Worm (Caenorhabditis elegans) whole organism, midembryonic: Measurements from ENCODE around the gene C08E8.3.

Experiments
- T22C8.4 ChIP-seq: fragments of 200-800 bp; sonication (Bioruptor generic); IDR thresholded peaks from 2 replicates; pipeline ENCODE4 v1.3.6; 2022; ENCODE audit warnings: missing genetic modification characterization, missing compliant biosample characterization
- cog-1 ChIP-seq: sonication (generic microtip); optimal IDR thresholded peaks from 2 replicates; lab custom pipeline; 2016; ENCODE audit warnings: missing genetic modification characterization, missing compliant biosample characterization
- flt-1 ChIP-seq: fragments of 200-800 bp; sonication (Bioruptor generic); IDR thresholded peaks from 2 replicates; pipeline ENCODE4 v1.3.6; 2022; ENCODE audit warnings: missing genetic modification characterization, missing compliant biosample characterization
- klf-2 ChIP-seq: fragments of 200-800 bp; sonication (Bioruptor generic); conservative IDR thresholded peaks from 2 replicates; pipeline ENCODE4 v1.3.6; 2022; ENCODE audit warnings: missing genetic modification reagents, missing genetic modification characterization, missing compliant biosample characterization
- med-1 ChIP-seq: sonication (generic microtip); optimal IDR thresholded peaks from 2 replicates; lab custom pipeline; 2017; ENCODE audit warnings: missing genetic modification characterization, mild to moderate bottlenecking, missing compliant biosample characterization, antibody characterized with exemption, missing genetic modification reagents; ENCODE audit not compliant: insufficient read depth
- ref-1 ChIP-seq: fragments of 200-800 bp; sonication (Bioruptor generic); conservative IDR thresholded peaks from 2 replicates; pipeline ENCODE4 v1.3.6; 2022; ENCODE audit warnings: missing genetic modification reagents, missing genetic modification characterization, missing compliant biosample characterization
- tab-1 ChIP-seq: fragments of 200-800 bp; sonication (Bioruptor generic); IDR thresholded peaks from 2 replicates; pipeline ENCODE4 v1.3.6; 2022; ENCODE audit warnings: missing genetic modification characterization, missing compliant biosample characterization
- ztf-23 ChIP-seq: fragments of 200-800 bp; sonication (Bioruptor generic); IDR thresholded peaks from 2 replicates; pipeline ENCODE4 v1.3.6; 2022; ENCODE audit warnings: missing genetic modification reagents, missing genetic modification characterization, missing compliant biosample characterization
- ztf-29 ChIP-seq: fragments of 200-800 bp; sonication (Bioruptor generic); IDR thresholded peaks from 2 replicates; pipeline ENCODE4 v1.3.6; 2022; ENCODE audit warnings: missing genetic modification reagents, missing genetic modification characterization, missing compliant biosample characterization

Gene C08E8.3

ce11 chrV:18350721-18351120, 792 bp downstream of the C08E8.3 start, which contains the start of gene C08E8.11:
TSS of gene C08E8.11 (plus strand) at chrV:18351021.
- no peak for TF ChIP-seq cog-1 (tag; lab: Kevin White, UChicago)
- no peak for TF ChIP-seq ref-1 (GFP tag; lab: Robert Waterston, UW)
- no peak for TF ChIP-seq T22C8.4 (GFP tag; lab: Robert Waterston, UW)
- no peak for TF ChIP-seq tab-1 (GFP tag; lab: Robert Waterston, UW)
- TF ChIP-seq klf-2 (GFP tag; lab: Robert Waterston, UW): no peak
- TF ChIP-seq ztf-23: no peak
- no peak for TF ChIP-seq flt-1
- TF ChIP-seq ztf-29 (GFP tag; lab: Robert Waterston, UW): no peak
- no peak for TF ChIP-seq med-1 (GFP tag; lab: Kevin White, UChicago)

DNA sequence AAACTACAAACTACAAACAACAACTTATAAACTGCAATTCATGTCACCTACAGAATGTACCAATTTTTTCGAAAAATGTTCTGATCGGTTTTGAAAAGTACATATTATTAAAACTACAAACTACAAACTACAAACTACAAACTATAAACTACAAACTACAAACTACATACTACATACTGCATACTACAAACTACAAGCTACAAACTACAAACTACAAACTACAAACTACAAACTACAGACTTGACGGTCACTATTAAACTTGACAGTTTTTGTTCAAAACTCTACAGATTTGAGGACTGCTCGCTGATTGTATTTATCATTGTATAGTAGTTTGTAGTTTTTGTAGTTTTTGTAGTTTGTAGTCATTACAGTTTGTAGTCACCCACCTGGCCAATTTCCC, 4.4 kb downstream of the C08E8.3 start:
- TF ChIP-seq med-1 (GFP tag; lab: Kevin White, UChicago): no peak

DNA sequence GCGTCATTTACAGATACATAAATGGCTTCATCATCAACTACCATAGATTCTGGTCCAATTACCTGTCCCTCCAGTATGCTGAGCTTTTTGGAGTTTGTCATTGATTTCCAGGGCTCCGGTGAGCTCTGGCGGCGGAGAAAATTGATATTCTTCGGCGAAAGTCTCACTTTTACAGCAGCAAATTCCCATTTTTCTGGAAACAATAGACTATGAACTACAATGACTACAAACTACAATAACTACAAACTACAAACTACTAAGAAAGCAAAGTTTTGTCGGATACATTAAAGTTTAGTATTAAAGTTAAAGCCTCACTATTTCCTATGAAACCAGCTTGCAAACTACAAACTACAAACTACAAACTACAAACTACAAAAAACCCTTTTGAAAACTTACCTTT, 5.8 kb downstream of the C08E8.3 start, which contains the start of gene C08E8.2:
C08E8.2 (minus strand) TSS at position 101 of the 400 bp plus-strand sequence.
- TF ChIP-seq ref-1 (GFP tag; lab: Robert Waterston, UW) (no peak), T22C8.4 (GFP tag; lab: Robert Waterston, UW) (no peak), klf-2 (GFP tag; lab: Robert Waterston, UW) (no peak), tab-1 (GFP tag; lab: Robert Waterston, UW) (no peak), flt-1 (no peak), med-1 (GFP tag; lab: Kevin White, UChicago) (no peak), ztf-23 (no peak), cog-1 (tag; lab: Kevin White, UChicago) (no peak), ztf-29 (GFP tag; lab: Robert Waterston, UW) (no peak)

ce11 chrV:18359888-18360287, 10.0 kb downstream of the C08E8.3 start, which contains the start of gene C08E8.5:
TSS of gene C08E8.5 (minus strand) at chrV:18359988.
- TF ChIP-seq med-1 (GFP tag; lab: Kevin White, UChicago): no peak
- TF ChIP-seq flt-1: no peak
- TF ChIP-seq cog-1 (tag; lab: Kevin White, UChicago): no peak
- no peak for TF ChIP-seq klf-2 (GFP tag; lab: Robert Waterston, UW)
- TF ChIP-seq ztf-23: no peak
- TF ChIP-seq ztf-29 (GFP tag; lab: Robert Waterston, UW): no peak
- no peak for TF ChIP-seq tab-1 (GFP tag; lab: Robert Waterston, UW)

DNA sequence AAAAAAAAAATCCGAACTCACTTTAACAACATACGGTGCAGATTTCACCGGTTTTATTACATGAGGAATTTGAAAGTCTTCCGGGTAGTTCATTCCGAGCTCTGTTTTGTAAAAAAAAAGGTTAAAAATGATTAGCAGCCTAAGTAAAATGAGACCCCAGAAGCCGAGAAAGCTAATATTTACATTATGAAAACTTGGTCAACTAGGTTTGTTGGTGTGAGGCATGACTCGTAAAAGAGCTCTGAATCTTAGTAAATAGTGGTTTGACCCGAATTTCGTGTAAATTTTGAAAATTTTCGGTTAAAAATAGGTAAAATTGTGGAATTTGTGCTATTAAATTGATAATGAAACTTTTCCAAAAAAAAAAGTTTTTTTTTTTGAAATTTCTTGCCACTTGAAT, 12.5 kb downstream of the C08E8.3 start, which contains the start of gene C08E8.1:
C08E8.1 (minus strand) TSS at position 101 of the 400 bp plus-strand sequence.
- TF ChIP-seq flt-1 (no peak), tab-1 (GFP tag; lab: Robert Waterston, UW) (no peak), med-1 (GFP tag; lab: Kevin White, UChicago) (no peak), ztf-29 (GFP tag; lab: Robert Waterston, UW) (no peak), ref-1 (GFP tag; lab: Robert Waterston, UW) (no peak), klf-2 (GFP tag; lab: Robert Waterston, UW) (no peak), ztf-23 (no peak), cog-1 (tag; lab: Kevin White, UChicago) (no peak), T22C8.4 (GFP tag; lab: Robert Waterston, UW) (no peak)

DNA sequence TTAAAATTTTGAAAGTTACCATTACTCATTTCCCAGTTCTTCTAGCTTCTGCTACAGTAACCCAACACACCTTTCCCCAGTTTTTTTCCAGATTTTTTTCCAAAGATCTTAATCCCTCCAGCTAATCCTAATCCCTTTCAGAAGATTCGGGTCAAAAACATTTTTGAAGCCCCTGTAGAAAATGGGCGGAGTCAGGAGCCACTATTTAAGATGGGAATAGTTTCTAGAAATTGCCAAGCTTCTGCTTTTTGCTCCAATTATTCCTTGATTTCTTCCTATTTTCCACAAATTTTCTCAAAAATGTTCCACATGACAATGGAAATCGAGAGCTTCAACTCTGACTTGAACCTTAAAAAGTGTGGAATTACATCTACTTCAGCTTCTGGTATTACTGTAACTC, 14.6 kb downstream of the C08E8.3 start, which contains the start of gene C08E8.9:
C08E8.9 (plus strand) TSS at position 301 of the 400 bp plus-strand sequence.
- TF ChIP-seq ref-1 (GFP tag; lab: Robert Waterston, UW) (no peak), klf-2 (GFP tag; lab: Robert Waterston, UW) (no peak), med-1 (GFP tag; lab: Kevin White, UChicago) (no peak), tab-1 (GFP tag; lab: Robert Waterston, UW) (no peak), ztf-23 (no peak), ztf-29 (GFP tag; lab: Robert Waterston, UW) (no peak), flt-1 (no peak), T22C8.4 (GFP tag; lab: Robert Waterston, UW) (no peak), cog-1 (tag; lab: Kevin White, UChicago) (no peak)

DNA sequence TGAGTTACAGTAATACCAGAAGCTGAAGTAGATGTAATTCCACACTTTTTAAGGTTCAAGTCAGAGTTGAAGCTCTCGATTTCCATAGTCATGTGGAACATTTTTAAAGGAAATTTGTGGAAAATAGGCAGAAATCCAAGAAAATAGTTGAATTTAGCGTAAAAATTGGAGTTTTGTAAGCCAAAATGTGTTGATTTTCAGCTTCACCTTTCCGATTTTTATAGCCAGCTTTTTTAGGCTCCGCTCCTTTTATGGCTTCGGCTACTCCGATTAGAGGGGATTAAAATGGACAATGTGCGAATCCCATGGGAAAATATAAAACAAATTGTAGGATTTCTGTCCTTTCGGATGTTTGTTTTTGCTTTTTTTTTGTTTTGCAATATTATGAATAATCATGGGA, 18.4 kb downstream of the C08E8.3 start, which contains the start of gene C08E8.6:
C08E8.6 (minus strand) TSS at position 101 of the 400 bp plus-strand sequence.
- TF ChIP-seq tab-1 (GFP tag; lab: Robert Waterston, UW) (no peak), med-1 (GFP tag; lab: Kevin White, UChicago) (no peak), T22C8.4 (GFP tag; lab: Robert Waterston, UW) (no peak), ref-1 (GFP tag; lab: Robert Waterston, UW) (no peak), ztf-29 (GFP tag; lab: Robert Waterston, UW) (no peak), flt-1 (no peak), ztf-23 (no peak), cog-1 (tag; lab: Kevin White, UChicago) (no peak), klf-2 (GFP tag; lab: Robert Waterston, UW) (no peak)

- TF ChIP-seq ref-1 (GFP tag; lab: Robert Waterston, UW) (no peak), med-1 (GFP tag; lab: Kevin White, UChicago) (no peak), ztf-23 (no peak), klf-2 (GFP tag; lab: Robert Waterston, UW) (no peak), cog-1 (tag; lab: Kevin White, UChicago) (no peak)
These were observed 21.1 kb downstream of the C08E8.3 start for ce11 chrV:18371028-18371427.

ce11 chrV:18371579-18371978, 21.6 kb downstream of the C08E8.3 start, which contains the start of gene C08E8.4:
TSS of gene C08E8.4 (plus strand) at chrV:18371846.
- TF ChIP-seq ztf-23: no peak
- no peak for TF ChIP-seq ztf-29 (GFP tag; lab: Robert Waterston, UW)
- no peak for TF ChIP-seq tab-1 (GFP tag; lab: Robert Waterston, UW)
- no peak for TF ChIP-seq ref-1 (GFP tag; lab: Robert Waterston, UW)
- no peak for TF ChIP-seq med-1 (GFP tag; lab: Kevin White, UChicago)
- TF ChIP-seq flt-1: no peak
- TF ChIP-seq klf-2 (GFP tag; lab: Robert Waterston, UW): no peak
- TF ChIP-seq T22C8.4 (GFP tag; lab: Robert Waterston, UW): no peak
- no peak for TF ChIP-seq cog-1 (tag; lab: Kevin White, UChicago)
